Worm (Caenorhabditis elegans): ENCODE results near the gene jmjd-3.2.

The jmjd-3.2 gene

ce11 chrX:14455419-14455818 lies 7.4 kb downstream of the jmjd-3.2 start, which contains the start of gene Y66C5A.1:
Gene Y66C5A.1 (minus strand): TSS chrX:14455519.
- TF ChIP-seq unc-62 (GFP tag; optimal IDR thresholded peaks at IDR 0.05) = no peak

- no peak for TF ChIP-seq unc-62 (GFP tag; optimal IDR thresholded peaks at IDR 0.05)
These were observed 12.4 kb downstream of the jmjd-3.2 start, which contains the start of gene Y66C5A.2 for ce11 chrX:14460412-14460811. Gene Y66C5A.2 (plus strand): TSS chrX:14460712.

- no peak for TF ChIP-seq unc-62 (GFP tag; optimal IDR thresholded peaks at IDR 0.05)
These were observed 16.5 kb downstream of the jmjd-3.2 start, which contains the start of gene M163.7 for ce11 chrX:14464513-14464912. Gene M163.7 (plus strand): TSS chrX:14464813.

ce11 chrX:14465593-14465992 lies 17.6 kb downstream of the jmjd-3.2 start, which contains the start of gene M163.22:
Gene M163.22 (plus strand): TSS chrX:14465893.
- no peak for TF ChIP-seq unc-62 (GFP tag; optimal IDR thresholded peaks at IDR 0.05)

- no peak for TF ChIP-seq unc-62 (GFP tag; optimal IDR thresholded peaks at IDR 0.05)
These were observed 18.5 kb downstream of the jmjd-3.2 start, which contains the start of gene M163.21 for ce11 chrX:14466532-14466931. Gene M163.21 (plus strand): TSS chrX:14466832.

ce11 chrX:14469284-14469683 lies 21.3 kb downstream of the jmjd-3.2 start, which contains the start of gene M163.9:
Gene M163.9 (plus strand): TSS chrX:14469584.
- no peak for TF ChIP-seq unc-62 (GFP tag; optimal IDR thresholded peaks at IDR 0.05)

- TF ChIP-seq unc-62 (GFP tag; optimal IDR thresholded peaks at IDR 0.05) = no peak
These were observed 22.7 kb downstream of the jmjd-3.2 start, which contains the start of gene M163.10 for ce11 chrX:14470687-14471086. Gene M163.10 (plus strand): TSS chrX:14470987.

ce11 chrX:14473740-14474139 lies 25.7 kb downstream of the jmjd-3.2 start, which contains the start of gene M163.5:
Gene M163.5 (plus strand): TSS chrX:14474040.
- TF ChIP-seq unc-62 (GFP tag; optimal IDR thresholded peaks at IDR 0.05) = no peak

- TF ChIP-seq unc-62 (GFP tag; optimal IDR thresholded peaks at IDR 0.05) = no peak
These were observed 28.7 kb downstream of the jmjd-3.2 start for ce11 chrX:14476625-14477257.

ce11 chrX:14477338-14477737 lies 29.3 kb downstream of the jmjd-3.2 start:
- no peak for TF ChIP-seq unc-62 (GFP tag; optimal IDR thresholded peaks at IDR 0.05)

- TF ChIP-seq unc-62 (GFP tag; optimal IDR thresholded peaks at IDR 0.05) = no peak
These were observed 30.2 kb downstream of the jmjd-3.2 start for ce11 chrX:14478193-14478592.

ce11 chrX:14478743-14479428 lies 30.9 kb downstream of the jmjd-3.2 start, which contains the start of gene M163.11:
Gene M163.11 (plus strand): TSS chrX:14479378.
- no peak for TF ChIP-seq unc-62 (GFP tag; optimal IDR thresholded peaks at IDR 0.05)

ce11 chrX:14480248-14480647 lies 32.2 kb downstream of the jmjd-3.2 start, which contains the start of gene gfi-3:
Gene gfi-3 (plus strand): TSS chrX:14480572.
- TF ChIP-seq unc-62 (GFP tag; optimal IDR thresholded peaks at IDR 0.05) = no peak

ce11 chrX:14481637-14482036 lies 33.6 kb downstream of the jmjd-3.2 start:
- no peak for TF ChIP-seq unc-62 (GFP tag; optimal IDR thresholded peaks at IDR 0.05)

ce11 chrX:14484827-14485226 lies 36.8 kb downstream of the jmjd-3.2 start, which contains the start of gene M163.8:
Gene M163.8 (plus strand): TSS chrX:14485127.
- no peak for TF ChIP-seq unc-62 (GFP tag; optimal IDR thresholded peaks at IDR 0.05)

ce11 chrX:14486503-14486902 lies 38.5 kb downstream of the jmjd-3.2 start:
- no peak for TF ChIP-seq unc-62 (GFP tag; optimal IDR thresholded peaks at IDR 0.05)

ce11 chrX:14487333-14487732 lies 39.3 kb downstream of the jmjd-3.2 start:
- TF ChIP-seq unc-62 (GFP tag; optimal IDR thresholded peaks at IDR 0.05) = no peak
